Worm (Caenorhabditis elegans) whole organism, young adult: ENCODE results near the gene haf-2.

ENCODE experiments used
- B0035.1 ChIP-seq: sonication (generic microtip); optimal IDR thresholded peaks from 2 replicates; lab custom pipeline; 2016; ENCODE audit warnings: missing genetic modification characterization, mild to moderate bottlenecking, missing compliant biosample characterization, missing genotype, missing genetic modification reagents
- C17E4.6 ChIP-seq: fragments of 200-800 bp; sonication (Bioruptor generic); IDR thresholded peaks from 2 replicates; pipeline ENCODE4 v1.3.6; 2022; ENCODE audit warnings: missing genetic modification reagents, missing genetic modification characterization, missing compliant biosample characterization
- D2030.7 ChIP-seq: fragments of 200-800 bp; sonication (Bioruptor generic); IDR thresholded peaks from 2 replicates; pipeline ENCODE4 v1.3.6; 2022; ENCODE audit warnings: missing genetic modification reagents, missing genetic modification characterization, missing compliant biosample characterization
- F33H1.4 ChIP-seq: fragments of 200-800 bp; sonication (Bioruptor generic); IDR thresholded peaks from 2 replicates; pipeline ENCODE4 v1.3.6; 2022; ENCODE audit warnings: missing genetic modification reagents, missing genetic modification characterization, missing compliant biosample characterization
- F39B2.1 ChIP-seq: fragments of 200-800 bp; sonication (Bioruptor generic); IDR thresholded peaks from 2 replicates; pipeline ENCODE4 v1.3.6; 2022; ENCODE audit warnings: missing genetic modification reagents, missing genetic modification characterization, missing compliant biosample characterization
- F52B5.7 ChIP-seq: sonication (generic microtip); optimal IDR thresholded peaks from 2 replicates; lab custom pipeline; 2016; ENCODE audit warnings: mild to moderate bottlenecking, missing genetic modification characterization, missing compliant biosample characterization
- K12H6.12 ChIP-seq: fragments of 200-800 bp; sonication (Bioruptor generic); optimal IDR thresholded peaks from 2 replicates; lab custom pipeline; 2018; ENCODE audit warnings: mild to moderate bottlenecking, missing genetic modification characterization, missing compliant biosample characterization
- T07F8.4 ChIP-seq: sonication (generic microtip); optimal IDR thresholded peaks from 2 replicates; lab custom pipeline; 2016; ENCODE audit warnings: mild to moderate bottlenecking, missing genetic modification characterization, moderate library complexity, missing compliant biosample characterization
- T26A5.8 ChIP-seq: sonication (generic microtip); optimal IDR thresholded peaks from 2 replicates; lab custom pipeline; 2016; ENCODE audit warnings: missing genetic modification characterization, missing compliant biosample characterization
- Y53F4B.3 ChIP-seq: fragments of 200-800 bp; sonication (Bioruptor generic); IDR thresholded peaks from 2 replicates; pipeline ENCODE4 v1.3.6; 2022; ENCODE audit warnings: missing genetic modification reagents, missing genetic modification characterization, missing compliant biosample characterization
- Y95B8A.8 ChIP-seq: fragments of 200-800 bp; sonication (Bioruptor generic); IDR thresholded peaks from 2 replicates; pipeline ENCODE4 v1.3.6; 2022; ENCODE audit warnings: missing genetic modification reagents, missing genetic modification characterization, missing compliant biosample characterization
- aptf-2 ChIP-seq: fragments of 200-800 bp; sonication (Bioruptor generic); conservative IDR thresholded peaks from 2 replicates; pipeline ENCODE4 v1.3.6; 2022; ENCODE audit warnings: missing genetic modification reagents, missing genetic modification characterization, missing compliant biosample characterization
- atf-7 ChIP-seq: sonication (generic microtip); optimal IDR thresholded peaks from 2 replicates; lab custom pipeline; 2017; ENCODE audit warnings: mild to moderate bottlenecking, missing genetic modification characterization, missing compliant biosample characterization
- attf-5 ChIP-seq: fragments of 200-800 bp; sonication (Bioruptor generic); optimal IDR thresholded peaks from 2 replicates; lab custom pipeline; 2018; ENCODE audit warnings: mild to moderate bottlenecking, missing genetic modification characterization, missing compliant biosample characterization
- ccch-3 ChIP-seq: fragments of 200-800 bp; sonication (Bioruptor generic); optimal IDR thresholded peaks from 2 replicates; lab custom pipeline; 2018; ENCODE audit warnings: mild to moderate bottlenecking, missing genetic modification characterization, missing compliant biosample characterization
- ceh-100 ChIP-seq: fragments of 200-800 bp; sonication (Bioruptor generic); IDR thresholded peaks from 2 replicates; pipeline ENCODE4 v1.3.6; 2022; ENCODE audit warnings: missing genetic modification reagents, missing genetic modification characterization, missing compliant biosample characterization
- ceh-27 ChIP-seq: fragments of 200-800 bp; sonication (Bioruptor generic); optimal IDR thresholded peaks from 2 replicates; lab custom pipeline; 2018; ENCODE audit warnings: mild to moderate bottlenecking, missing genetic modification characterization, moderate library complexity, missing compliant biosample characterization
- ceh-58 ChIP-seq: fragments of 200-800 bp; sonication (Bioruptor generic); IDR thresholded peaks from 2 replicates; pipeline ENCODE4 v1.3.6; 2022; ENCODE audit warnings: missing genetic modification characterization, missing compliant biosample characterization
- ceh-79 ChIP-seq: sonication (generic microtip); optimal IDR thresholded peaks from 2 replicates; lab custom pipeline; 2017; ENCODE audit warnings: mild to moderate bottlenecking, missing genetic modification characterization, missing compliant biosample characterization
- chd-7 ChIP-seq: sonication (generic microtip); optimal IDR thresholded peaks from 2 replicates; lab custom pipeline; 2016; ENCODE audit warnings: mild to moderate bottlenecking, missing genetic modification characterization, moderate library complexity, missing compliant biosample characterization
- dox-1 ChIP-seq: fragments of 200-800 bp; sonication (Bioruptor generic); IDR thresholded peaks from 2 replicates; pipeline ENCODE4 v1.3.6; 2022; ENCODE audit warnings: missing genetic modification reagents, missing genetic modification characterization, missing compliant biosample characterization
- dpff-1 ChIP-seq: sonication (generic microtip); optimal IDR thresholded peaks from 2 replicates; lab custom pipeline; 2017; ENCODE audit warnings: mild to moderate bottlenecking, missing genetic modification characterization, missing compliant biosample characterization
- egrh-3 ChIP-seq: fragments of 200-800 bp; sonication (Bioruptor generic); IDR thresholded peaks from 2 replicates; pipeline ENCODE4 v1.3.6; 2022; ENCODE audit warnings: missing genetic modification reagents, missing genetic modification characterization, missing compliant biosample characterization
- ekl-4 ChIP-seq: fragments of 200-800 bp; sonication (Bioruptor generic); IDR thresholded peaks from 2 replicates; pipeline ENCODE4 v1.3.6; 2022; ENCODE audit warnings: missing genetic modification reagents, missing genetic modification characterization, missing compliant biosample characterization
- hlh-26 ChIP-seq: fragments of 200-800 bp; sonication (Bioruptor generic); conservative IDR thresholded peaks from 2 replicates; pipeline ENCODE4 v1.3.6; 2022; ENCODE audit warnings: missing genetic modification reagents, missing genetic modification characterization, missing compliant biosample characterization
- hsf-1 ChIP-seq: fragments of 200-800 bp; sonication (Bioruptor generic); IDR thresholded peaks from 2 replicates; pipeline ENCODE4 v1.3.6; 2022; ENCODE audit warnings: missing genetic modification reagents, missing genetic modification characterization, missing compliant biosample characterization
- let-526 ChIP-seq: fragments of 200-800 bp; sonication (Bioruptor generic); IDR thresholded peaks from 2 replicates; pipeline ENCODE4 v1.3.6; 2022; ENCODE audit warnings: missing genetic modification reagents, missing genetic modification characterization, missing compliant biosample characterization
- lin-26 ChIP-seq: fragments of 200-800 bp; sonication (Bioruptor generic); IDR thresholded peaks from 2 replicates; pipeline ENCODE4 v1.3.6; 2022; ENCODE audit warnings: missing genetic modification reagents, missing genetic modification characterization, missing compliant biosample characterization
- lin-35 ChIP-seq, 3 experiments: fragments of 150-350 bp in 2 of 3; sonication (generic microtip) in 1 of 3; optimal IDR thresholded peaks; 2 replicates each; lab custom pipeline; 2014 to 2018; ENCODE audit warnings: missing biosample characterization in 3 of 3, missing genetic modification characterization in 3 of 3, missing genetic modification reagents in 3 of 3
- lin-40 ChIP-seq: sonication (generic microtip); optimal IDR thresholded peaks from 2 replicates; lab custom pipeline; 2016; ENCODE audit warnings: missing genetic modification characterization, mild to moderate bottlenecking, missing compliant biosample characterization, missing genotype, missing genetic modification reagents
- madf-6 ChIP-seq: fragments of 200-800 bp; sonication (Bioruptor generic); IDR thresholded peaks from 2 replicates; pipeline ENCODE4 v1.3.6; 2022; ENCODE audit warnings: missing genetic modification reagents, missing genetic modification characterization, missing compliant biosample characterization
- madf-8 ChIP-seq: fragments of 200-800 bp; sonication (Bioruptor generic); conservative IDR thresholded peaks from 2 replicates; pipeline ENCODE4 v1.3.6; 2022; ENCODE audit warnings: missing genetic modification reagents, missing genetic modification characterization, missing compliant biosample characterization
- nfya-2 ChIP-seq: fragments of 200-800 bp; sonication (Bioruptor generic); IDR thresholded peaks from 2 replicates; pipeline ENCODE4 v1.3.6; 2022; ENCODE audit warnings: missing genetic modification reagents, missing genetic modification characterization, missing compliant biosample characterization
- nfyb-1 ChIP-seq: fragments of 200-800 bp; sonication (Bioruptor generic); IDR thresholded peaks from 2 replicates; pipeline ENCODE4 v1.3.6; 2022; ENCODE audit warnings: missing genetic modification reagents, missing genetic modification characterization, missing compliant biosample characterization
- nhr-179 ChIP-seq: sonication (generic microtip); optimal IDR thresholded peaks from 2 replicates; lab custom pipeline; 2016; ENCODE audit warnings: mild to moderate bottlenecking, missing genetic modification characterization, missing compliant biosample characterization
- nhr-80 ChIP-seq: sonication (generic microtip); optimal IDR thresholded peaks from 2 replicates; lab custom pipeline; 2016; ENCODE audit warnings: missing genetic modification characterization, missing compliant biosample characterization
- pha-4 ChIP-seq: fragments of 150-350 bp; sonication (generic microtip); optimal IDR thresholded peaks from 2 replicates; lab custom pipeline; 2014; ENCODE audit warnings: missing biosample characterization, missing genetic modification reagents, missing genetic modification characterization
- rcor-1 ChIP-seq: fragments of 200-800 bp; sonication (Bioruptor generic); IDR thresholded peaks from 2 replicates; pipeline ENCODE4 v1.3.6; 2022; ENCODE audit warnings: missing genetic modification reagents, missing genetic modification characterization, missing compliant biosample characterization
- repo-1 ChIP-seq: sonication (generic microtip); optimal IDR thresholded peaks from 2 replicates; lab custom pipeline; 2017; ENCODE audit warnings: mild to moderate bottlenecking, missing genetic modification characterization, missing compliant biosample characterization
- snpc-1.3 ChIP-seq: sonication (generic microtip); optimal IDR thresholded peaks from 2 replicates; lab custom pipeline; 2017; ENCODE audit warnings: missing genetic modification characterization, mild to moderate bottlenecking, missing compliant biosample characterization, antibody characterized with exemption, moderate library complexity, missing genotype, missing genetic modification reagents; ENCODE audit not compliant: insufficient read depth
- snpc-3.4 ChIP-seq: sonication (generic microtip); optimal IDR thresholded peaks from 2 replicates; lab custom pipeline; 2017; ENCODE audit warnings: missing genetic modification characterization, mild to moderate bottlenecking, missing compliant biosample characterization, antibody characterized with exemption, moderate library complexity, missing genotype, missing genetic modification reagents
- zfh-2 ChIP-seq: fragments of 200-800 bp; sonication (Bioruptor generic); conservative IDR thresholded peaks from 2 replicates; pipeline ENCODE4 v1.3.6; 2022; ENCODE audit warnings: missing genetic modification reagents, missing genetic modification characterization, missing compliant biosample characterization
- ztf-22 ChIP-seq: fragments of 200-800 bp; sonication (Bioruptor generic); optimal IDR thresholded peaks from 2 replicates; lab custom pipeline; 2018; ENCODE audit warnings: mild to moderate bottlenecking, missing genetic modification characterization, moderate library complexity, missing compliant biosample characterization
- ztf-25 ChIP-seq: fragments of 200-800 bp; sonication (Bioruptor generic); IDR thresholded peaks from 2 replicates; pipeline ENCODE4 v1.3.6; 2022; ENCODE audit warnings: missing genetic modification reagents, missing genetic modification characterization, missing compliant biosample characterization
- ztf-28 ChIP-seq: fragments of 200-800 bp; sonication (Bioruptor generic); IDR thresholded peaks from 2 replicates; pipeline ENCODE4 v1.3.6; 2022; ENCODE audit warnings: missing genetic modification reagents, missing genetic modification characterization, missing compliant biosample characterization
- ztf-3 ChIP-seq: fragments of 200-800 bp; sonication (Bioruptor generic); optimal IDR thresholded peaks from 2 replicates; lab custom pipeline; 2018; ENCODE audit warnings: mild to moderate bottlenecking, missing genetic modification characterization, missing compliant biosample characterization

haf-2 gene

DNA sequence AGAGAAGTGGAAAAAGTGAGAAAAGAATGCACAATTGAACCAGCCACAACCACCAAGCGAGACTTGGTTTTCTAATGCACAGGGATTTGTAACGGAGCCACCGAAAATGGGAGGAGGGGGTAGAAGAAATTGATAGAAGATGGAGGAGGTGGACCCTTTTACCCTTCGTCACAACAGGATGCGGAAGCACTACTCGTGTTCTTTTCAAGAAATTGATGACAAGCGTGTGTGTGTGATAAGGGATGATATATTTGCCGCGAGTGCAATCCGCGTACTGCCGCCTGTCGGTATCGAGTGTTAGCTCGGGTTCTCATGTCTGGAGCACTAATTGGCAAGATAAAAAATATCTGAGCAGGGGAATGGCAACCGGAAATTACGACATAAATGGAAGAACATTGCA, 32.3 kb downstream of the haf-2 start, which contains the start of gene F21D12.3 (continued):
- no peak for TF ChIP-seq ztf-28 (GFP tag; lab: Robert Waterston, UW)
- TF ChIP-seq ceh-58 (GFP tag; lab: Robert Waterston, UW), result 0 out of 2 replicates have a peak, but pooled peaks have one; percentile 32
- no peak for TF ChIP-seq snpc-3.4 (tag; lab: Kevin White, UChicago)
- no peak for TF ChIP-seq ekl-4 (GFP tag; lab: Robert Waterston, UW)
- no peak for TF ChIP-seq hlh-26
- TF ChIP-seq ztf-22 (GFP tag; lab: Kevin White, UChicago), result no peak
- TF ChIP-seq C17E4.6, result no peak
- no peak for TF ChIP-seq lin-35 (GFP tag; optimal IDR thresholded peaks at IDR 0.05; lab: Kevin White, UChicago)
- no peak for TF ChIP-seq let-526 (GFP tag; lab: Robert Waterston, UW)
- TF ChIP-seq ztf-25 (GFP tag; lab: Robert Waterston, UW), result no peak
- no peak for TF ChIP-seq egrh-3 (GFP tag; lab: Robert Waterston, UW)
- peak; percentile 26 for TF ChIP-seq chd-7
- TF ChIP-seq madf-6 (GFP tag; lab: Robert Waterston, UW), result no peak
- no peak for TF ChIP-seq Y95B8A.8
- no peak for TF ChIP-seq nhr-179
- no peak for TF ChIP-seq snpc-1.3 (tag; lab: Kevin White, UChicago)
- TF ChIP-seq hsf-1 (GFP tag; lab: Robert Waterston, UW), result no peak
- TF ChIP-seq nhr-80, result no peak
- TF ChIP-seq pha-4 (tag; lab: Kevin White, UChicago), result no peak
- TF ChIP-seq F33H1.4 (GFP tag; lab: Robert Waterston, UW), result 0 out of 2 replicates have a peak, but pooled peaks have one; percentile 11
- TF ChIP-seq attf-5 (GFP tag; lab: Kevin White, UChicago), result no peak
- TF ChIP-seq, all 124 proteins: peak for 6

DNA sequence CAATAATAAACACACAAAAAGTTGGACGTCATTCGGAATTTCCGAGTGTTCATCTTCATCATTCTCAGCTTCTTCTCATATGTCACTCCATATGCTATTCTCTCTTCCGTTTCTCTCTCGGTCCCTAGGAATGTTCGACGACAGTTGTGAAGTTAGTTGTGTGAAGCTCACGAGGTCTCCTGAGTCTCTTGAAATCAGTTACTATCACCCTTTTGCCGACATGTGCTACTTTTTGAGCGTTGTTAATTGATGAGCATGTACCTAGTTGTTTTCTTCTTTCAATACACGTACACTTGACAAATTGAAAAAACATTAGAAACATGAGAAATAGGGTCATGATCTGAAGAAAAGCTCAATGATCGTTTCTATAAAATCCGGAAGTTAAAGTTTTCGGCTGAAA, 32.9 kb downstream of the haf-2 start:
- no peak for TF ChIP-seq dox-1 (GFP tag; lab: Robert Waterston, UW)
- no peak for TF ChIP-seq ceh-100 (GFP tag; lab: Robert Waterston, UW)
- TF ChIP-seq nfyb-1 (GFP tag; lab: Robert Waterston, UW), result peak; percentile 55; the same call in 1 of the 2 replicates
- TF ChIP-seq ccch-3, result no peak
- TF ChIP-seq dpff-1 (tag; lab: Kevin White, UChicago), result no peak
- 0 out of 2 replicates have a peak, but pooled peaks have one; percentile 18 for TF ChIP-seq rcor-1 (GFP tag; lab: Robert Waterston, UW)
- TF ChIP-seq T26A5.8 (tag; lab: Kevin White, UChicago), result no peak
- TF ChIP-seq lin-26 (GFP tag; lab: Robert Waterston, UW), result no peak
- TF ChIP-seq Y53F4B.3 (GFP tag; lab: Robert Waterston, UW), result no peak
- TF ChIP-seq nhr-80, result no peak
- no peak for TF ChIP-seq F39B2.1
- no peak for TF ChIP-seq lin-40 (tag; lab: Kevin White, UChicago)
- no peak for TF ChIP-seq nfya-2 (GFP tag; lab: Robert Waterston, UW)
- TF ChIP-seq ceh-27 (GFP tag; lab: Kevin White, UChicago), result no peak
- peak in 1 of 3 experiments; percentile 41 for TF ChIP-seq lin-35 (GFP tag; optimal IDR thresholded peaks at IDR 0.05; lab: Kevin White, UChicago)
- no peak for TF ChIP-seq atf-7
- TF ChIP-seq K12H6.12 (tag; lab: Kevin White, UChicago), result no peak

DNA sequence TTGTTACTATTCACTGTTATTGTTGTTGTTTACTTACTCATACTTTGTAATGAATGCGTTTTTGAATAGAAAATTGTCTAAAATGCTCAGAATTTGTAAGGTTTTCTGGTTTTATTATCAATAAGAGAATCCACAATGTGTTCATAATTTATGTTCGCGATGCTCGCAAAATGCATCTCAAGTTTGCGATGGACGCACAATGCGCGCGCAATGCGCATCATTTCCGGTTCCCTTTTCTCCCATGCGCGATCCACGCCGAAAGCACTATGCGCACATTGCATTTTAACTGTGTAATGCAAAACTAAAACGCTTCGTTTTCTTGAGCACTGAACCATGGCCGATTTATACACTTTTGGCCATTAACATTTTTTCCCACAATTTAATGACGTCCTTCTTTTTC, 36.8 kb downstream of the haf-2 start:
- TF ChIP-seq rcor-1 (GFP tag; lab: Robert Waterston, UW) (no peak), hsf-1 (GFP tag; lab: Robert Waterston, UW) (no peak), ceh-79 (tag; lab: Kevin White, UChicago) (no peak), madf-8 (no peak), T26A5.8 (tag; lab: Kevin White, UChicago) (no peak), dox-1 (GFP tag; lab: Robert Waterston, UW) (no peak), K12H6.12 (tag; lab: Kevin White, UChicago) (peak; percentile 63), zfh-2 (GFP tag; lab: Robert Waterston, UW) (no peak), ztf-3 (GFP tag; lab: Kevin White, UChicago) (no peak), D2030.7 (GFP tag; lab: Robert Waterston, UW) (no peak), repo-1 (tag; lab: Kevin White, UChicago) (peak; percentile 67), B0035.1 (tag; lab: Kevin White, UChicago) (peak; percentile 18), T07F8.4 (tag; lab: Kevin White, UChicago) (no peak), ceh-100 (GFP tag; lab: Robert Waterston, UW) (peak; percentile 46; the same call in 1 of the 2 replicates), atf-7 (peak; percentile 60), F52B5.7 (tag; lab: Kevin White, UChicago) (peak; percentile 90), ztf-25 (GFP tag; lab: Robert Waterston, UW) (0 out of 2 replicates have a peak, but pooled peaks have one; percentile 23), aptf-2 (GFP tag; lab: Robert Waterston, UW) (peak; percentile 53; the same call in 1 of the 2 replicates)
